Fruit fly (Drosophila melanogaster) whole organism, embryonic: ENCODE data around the gene CG32832.

Experiments
- B-H1 ChIP-seq: fragments of 200-800 bp; sonication (Bioruptor generic); IDR thresholded peaks from 3 replicates; pipeline ENCODE4 v1.3.6; 2022; ENCODE audit warnings: missing biosample characterization, missing genetic modification characterization
- CG10654 ChIP-seq: fragments of 200-800 bp; sonication (Bioruptor generic); optimal IDR thresholded peaks from 2 replicates; lab custom pipeline; 2016; ENCODE audit warnings: missing biosample characterization, missing genetic modification characterization
- CG12104 ChIP-seq: fragments of 200-800 bp; sonication (Bioruptor generic); optimal IDR thresholded peaks from 3 replicates; lab custom pipeline; 2016; ENCODE audit warnings: missing biosample characterization, missing genetic modification characterization
- CG12391 ChIP-seq: fragments of 200-800 bp; sonication (Bioruptor generic); optimal IDR thresholded peaks from 3 replicates; lab custom pipeline; 2018; ENCODE audit warnings: missing biosample characterization, mild to moderate bottlenecking, missing genetic modification characterization, moderate library complexity
- CG14667 ChIP-seq: fragments of 200-800 bp; sonication (Bioruptor generic); IDR thresholded peaks from 2 replicates; pipeline ENCODE4 v1.3.6; 2022; ENCODE audit warnings: missing biosample characterization, missing genetic modification characterization
- CG17802 ChIP-seq: fragments of 200-800 bp; sonication (Bioruptor generic); optimal IDR thresholded peaks from 2 replicates; lab custom pipeline; 2018; ENCODE audit warnings: missing biosample characterization, mild to moderate bottlenecking, missing genetic modification characterization, moderate library complexity
- CG2116 ChIP-seq: fragments of 200-800 bp; sonication (Bioruptor generic); optimal IDR thresholded peaks from 3 replicates; lab custom pipeline; 2018; ENCODE audit warnings: missing biosample characterization, mild to moderate bottlenecking, missing genetic modification characterization
- CG2712 ChIP-seq: fragments of 200-800 bp; optimal IDR thresholded peaks from 3 replicates; lab custom pipeline; 2019; ENCODE audit warnings: missing biosample characterization, mild to moderate bottlenecking, missing genetic modification characterization, moderate library complexity
- CG33213 ChIP-seq: fragments of 200-800 bp; sonication (Bioruptor generic); optimal IDR thresholded peaks from 3 replicates; lab custom pipeline; 2016; ENCODE audit warnings: missing biosample characterization, missing genetic modification characterization
- CG4282 ChIP-seq: fragments of 200-800 bp; sonication (Bioruptor generic); optimal IDR thresholded peaks from 2 replicates; lab custom pipeline; 2016; ENCODE audit warnings: missing biosample characterization, missing genetic modification characterization
- CG5180 ChIP-seq: fragments of 200-800 bp; sonication (Bioruptor generic); optimal IDR thresholded peaks from 3 replicates; lab custom pipeline; 2017; ENCODE audit warnings: missing biosample characterization, missing genetic modification characterization, mild to moderate bottlenecking, moderate library complexity, missing genetic modification reagents
- CG6689 ChIP-seq: fragments of 200-800 bp; sonication (Bioruptor generic); IDR thresholded peaks from 2 replicates; pipeline ENCODE4 v1.3.6; 2022; ENCODE audit warnings: missing biosample characterization, missing genetic modification characterization
- CG6854 ChIP-seq: fragments of 200-800 bp; sonication (Bioruptor generic); optimal IDR thresholded peaks from 3 replicates; lab custom pipeline; 2017; ENCODE audit warnings: missing biosample characterization, mild to moderate bottlenecking, missing genetic modification characterization
- CG7839 ChIP-seq: fragments of 200-800 bp; sonication (Bioruptor generic); optimal IDR thresholded peaks from 3 replicates; lab custom pipeline; 2018; ENCODE audit warnings: missing biosample characterization, mild to moderate bottlenecking, missing genetic modification characterization, moderate library complexity
- CG8359 ChIP-seq: fragments of 200-800 bp; sonication (Bioruptor generic); optimal IDR thresholded peaks from 2 replicates; lab custom pipeline; 2017; ENCODE audit warnings: missing biosample characterization, mild to moderate bottlenecking, missing genetic modification characterization, borderline replicate concordance
- CG9727 ChIP-seq: fragments of 200-800 bp; sonication (Bioruptor generic); optimal IDR thresholded peaks from 3 replicates; lab custom pipeline; 2017; ENCODE audit warnings: missing biosample characterization, mild to moderate bottlenecking, missing genetic modification characterization
- CTCF ChIP-seq: fragments of 200-800 bp; sonication (Bioruptor generic); optimal IDR thresholded peaks from 2 replicates; lab custom pipeline; 2017; ENCODE audit warnings: missing biosample characterization, mild to moderate bottlenecking, missing genetic modification characterization, moderate library complexity
- CkIIα-i1 ChIP-seq: fragments of 200-800 bp; sonication (Bioruptor generic); IDR thresholded peaks from 2 replicates; pipeline ENCODE4 v1.3.6; 2022; ENCODE audit warnings: missing biosample characterization, missing genetic modification characterization
- Eip74EF ChIP-seq, 2 experiments: fragments of 200-800 bp in 1 of 2; fragments of >200 bp in 1 of 2; sonication (Bioruptor generic) in 1 of 2; optimal IDR thresholded peaks; 2 replicates each; lab custom pipeline; 2017 to 2019; ENCODE audit warnings: missing biosample characterization in 2 of 2, missing genetic modification characterization in 2 of 2, mild to moderate bottlenecking in 1 of 2, moderate library complexity in 1 of 2
- Hmr ChIP-seq: fragments of 200-800 bp; sonication (Bioruptor generic); optimal IDR thresholded peaks from 3 replicates; lab custom pipeline; 2017; ENCODE audit warnings: mild to moderate bottlenecking, missing biosample characterization, missing genetic modification reagents, missing genetic modification characterization
- Hr51 ChIP-seq, 2 experiments: fragments of 200-800 bp; sonication (Bioruptor generic); optimal IDR thresholded peaks; 2 replicates in 1 of 2; 3 replicates in 1 of 2; lab custom pipeline; 2016 to 2018; ENCODE audit warnings: missing biosample characterization in 2 of 2, missing genetic modification characterization in 2 of 2, mild to moderate bottlenecking in 1 of 2, moderate library complexity in 1 of 2
- Hsf ChIP-seq: fragments of 200-800 bp; sonication (Bioruptor generic); optimal IDR thresholded peaks from 3 replicates; lab custom pipeline; 2016; ENCODE audit warnings: missing biosample characterization, missing genetic modification characterization
- Lhr ChIP-seq: fragments of 200-800 bp; sonication (Bioruptor generic); optimal IDR thresholded peaks from 3 replicates; lab custom pipeline; 2017; ENCODE audit warnings: mild to moderate bottlenecking, missing biosample characterization, missing genetic modification reagents, missing genetic modification characterization
- Nf-YC ChIP-seq: fragments of 200-800 bp; optimal IDR thresholded peaks from 3 replicates; lab custom pipeline; 2019; ENCODE audit warnings: missing biosample characterization, mild to moderate bottlenecking, missing genetic modification characterization, moderate library complexity
- Oaz ChIP-seq: fragments of 200-800 bp; sonication (Bioruptor generic); IDR thresholded peaks from 2 replicates; pipeline ENCODE4 v1.3.6; 2022; ENCODE audit warnings: missing biosample characterization, missing genetic modification characterization
- Pdp1 ChIP-seq, 2 experiments: fragments of 200-800 bp; sonication (Bioruptor generic); optimal IDR thresholded peaks; 3 replicates each; lab custom pipeline; 2016; ENCODE audit warnings: missing biosample characterization in 2 of 2, missing genetic modification characterization in 2 of 2, mild to moderate bottlenecking in 1 of 2, moderate library complexity in 1 of 2
- Side ChIP-seq: fragments of 200-800 bp; sonication (Bioruptor generic); optimal IDR thresholded peaks from 2 replicates; lab custom pipeline; 2016; ENCODE audit warnings: missing biosample characterization, missing genetic modification characterization
- Ssrp ChIP-seq: fragments of 200-800 bp; sonication (Bioruptor generic); optimal IDR thresholded peaks from 2 replicates; lab custom pipeline; 2018; ENCODE audit warnings: missing biosample characterization, mild to moderate bottlenecking, missing genetic modification characterization, moderate library complexity
- Xbp1 ChIP-seq: fragments of 200-800 bp; sonication (Bioruptor generic); optimal IDR thresholded peaks from 3 replicates; lab custom pipeline; 2016; ENCODE audit warnings: missing biosample characterization, mild to moderate bottlenecking, missing genetic modification characterization
- az2 ChIP-seq: fragments of 200-800 bp; sonication (Bioruptor generic); optimal IDR thresholded peaks from 3 replicates; lab custom pipeline; 2016; ENCODE audit warnings: missing biosample characterization, missing genetic modification characterization
- bab2 ChIP-seq: fragments of 200-800 bp; sonication (Bioruptor generic); optimal IDR thresholded peaks from 2 replicates; lab custom pipeline; 2016; ENCODE audit warnings: missing biosample characterization, missing genetic modification characterization
- btn ChIP-seq: fragments of 200-800 bp; sonication (Bioruptor generic); optimal IDR thresholded peaks from 2 replicates; lab custom pipeline; 2016; ENCODE audit warnings: missing biosample characterization, missing genetic modification characterization
- cg ChIP-seq: fragments of 200-800 bp; sonication (Bioruptor generic); optimal IDR thresholded peaks from 3 replicates; lab custom pipeline; 2019; ENCODE audit warnings: missing biosample characterization, mild to moderate bottlenecking, missing genetic modification characterization, moderate library complexity
- chinmo ChIP-seq: fragments of 200-800 bp; sonication (Bioruptor generic); IDR thresholded peaks from 4 replicates; pipeline ENCODE4 v1.3.6; 2022; ENCODE audit warnings: missing biosample characterization, missing genetic modification characterization; ENCODE audit not compliant: partially characterized antibody
- esg ChIP-seq: fragments of 200-800 bp; sonication (Bioruptor generic); conservative IDR thresholded peaks from 2 replicates; pipeline ENCODE4 v1.3.6; 2022; ENCODE audit warnings: missing biosample characterization, missing genetic modification characterization
- ewg ChIP-seq: fragments of 200-800 bp; sonication (Bioruptor generic); optimal IDR thresholded peaks from 3 replicates; lab custom pipeline; 2017; ENCODE audit warnings: mild to moderate bottlenecking, missing biosample characterization, missing genetic modification reagents, missing genetic modification characterization
- gro ChIP-seq: fragments of 200-800 bp; sonication (Bioruptor generic); optimal IDR thresholded peaks from 2 replicates; lab custom pipeline; 2016; ENCODE audit warnings: missing biosample characterization, missing genetic modification characterization
- gsb-n ChIP-seq: fragments of 200-800 bp; sonication (Bioruptor generic); optimal IDR thresholded peaks from 3 replicates; lab custom pipeline; 2018; ENCODE audit warnings: missing biosample characterization, mild to moderate bottlenecking, missing genetic modification characterization
- kni ChIP-seq: fragments of 200-800 bp; sonication (Bioruptor generic); optimal IDR thresholded peaks from 3 replicates; lab custom pipeline; 2017; ENCODE audit warnings: mild to moderate bottlenecking, missing biosample characterization, missing genetic modification reagents, missing genetic modification characterization
- lab ChIP-seq: fragments of 200-800 bp; sonication (Bioruptor generic); optimal IDR thresholded peaks from 3 replicates; lab custom pipeline; 2017; ENCODE audit warnings: missing biosample characterization, missing genetic modification characterization, mild to moderate bottlenecking, moderate library complexity, missing genetic modification reagents
- lmd ChIP-seq: fragments of 200-800 bp; sonication (Bioruptor generic); IDR thresholded peaks from 2 replicates; pipeline ENCODE4 v1.3.6; 2022; ENCODE audit warnings: missing biosample characterization, missing genetic modification characterization
- mld ChIP-seq: fragments of 200-800 bp; sonication (Bioruptor generic); IDR thresholded peaks from 3 replicates; pipeline ENCODE4 v1.3.6; 2022; ENCODE audit warnings: missing biosample characterization, missing genetic modification characterization; ENCODE audit not compliant: partially characterized antibody
- sd ChIP-seq: fragments of 200-800 bp; sonication (Bioruptor generic); optimal IDR thresholded peaks from 3 replicates; lab custom pipeline; 2018; ENCODE audit warnings: missing biosample characterization, mild to moderate bottlenecking, missing genetic modification characterization, moderate library complexity
- sisA ChIP-seq: fragments of 200-800 bp; sonication (Bioruptor generic); IDR thresholded peaks from 2 replicates; pipeline ENCODE4 v1.3.6; 2022; ENCODE audit warnings: missing biosample characterization, missing genetic modification characterization
- yki ChIP-seq: fragments of >200 bp; optimal IDR thresholded peaks from 3 replicates; lab custom pipeline; 2018

The CG32832 gene

DNA sequence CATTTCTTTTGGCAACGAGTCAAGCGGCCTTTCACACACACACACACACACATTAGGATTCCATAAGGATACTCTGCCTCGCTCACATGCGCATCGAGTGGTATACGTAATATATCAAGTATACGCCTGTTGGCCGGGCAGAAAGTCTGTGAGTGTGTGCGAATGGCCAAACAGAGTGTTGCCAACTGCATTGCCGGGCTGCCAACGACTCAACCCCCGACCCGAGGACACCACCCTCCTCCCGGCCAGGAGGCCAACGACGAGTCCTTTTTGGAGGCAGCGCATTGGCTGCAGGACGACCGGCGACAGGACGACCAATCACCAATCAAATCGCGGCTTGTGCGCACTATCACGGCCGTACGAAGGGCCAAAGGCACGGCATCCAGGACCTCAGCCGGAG lies 1.4 kb downstream of the CG32832 start (continued):
- TF ChIP-seq gsb-n (tag; lab: Kevin White, UChicago) = no peak

DNA sequence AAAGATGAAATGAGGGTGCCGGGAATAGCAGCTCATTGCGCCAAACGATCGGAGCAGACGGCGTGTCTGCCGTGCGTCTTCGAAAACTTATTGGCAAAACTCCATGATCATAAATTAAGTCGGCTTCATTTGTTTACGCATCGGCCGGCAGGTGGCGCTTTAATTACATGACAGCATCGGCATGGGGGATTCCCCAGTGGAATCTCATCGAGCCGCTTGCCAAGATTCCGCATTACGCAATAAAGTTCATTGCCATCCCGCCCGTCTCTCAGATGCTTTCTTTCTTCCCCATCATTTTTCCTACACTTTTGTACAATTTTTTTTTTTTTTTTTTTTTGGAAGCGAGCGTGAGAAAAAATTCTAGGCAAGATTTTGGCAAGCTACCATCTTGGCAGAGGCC lies 2.5 kb downstream of the CG32832 start:
- peak; percentile 76 for TF ChIP-seq CTCF (GFP tag; lab: Kevin White, UChicago)
- TF ChIP-seq Pdp1 (GFP tag; optimal IDR thresholded peaks at IDR 0.05; lab: Kevin White, UChicago) = peak in 1 of 2 experiments; percentile 85
- TF ChIP-seq Eip74EF (GFP tag; optimal IDR thresholded peaks at IDR 0.05; lab: Kevin White, UChicago) = no peak
- TF ChIP-seq sd = peak; percentile 86
- no peak for TF ChIP-seq Hsf (GFP tag; lab: Kevin White, UChicago)
- 0 out of 2 replicates have a peak, but pooled peaks have one; percentile 10 for TF ChIP-seq lmd (GFP tag; lab: Robert Waterston, UW)
- TF ChIP-seq mld (GFP tag; lab: Robert Waterston, UW) = 0 out of 3 replicates have a peak, but pooled peaks have one; percentile 32
- peak; percentile 44 for TF ChIP-seq gro (GFP tag; lab: Kevin White, UChicago)
- no peak for TF ChIP-seq CG7839
- no peak for TF ChIP-seq Nf-YC (tag; lab: Kevin White, UChicago)

DNA sequence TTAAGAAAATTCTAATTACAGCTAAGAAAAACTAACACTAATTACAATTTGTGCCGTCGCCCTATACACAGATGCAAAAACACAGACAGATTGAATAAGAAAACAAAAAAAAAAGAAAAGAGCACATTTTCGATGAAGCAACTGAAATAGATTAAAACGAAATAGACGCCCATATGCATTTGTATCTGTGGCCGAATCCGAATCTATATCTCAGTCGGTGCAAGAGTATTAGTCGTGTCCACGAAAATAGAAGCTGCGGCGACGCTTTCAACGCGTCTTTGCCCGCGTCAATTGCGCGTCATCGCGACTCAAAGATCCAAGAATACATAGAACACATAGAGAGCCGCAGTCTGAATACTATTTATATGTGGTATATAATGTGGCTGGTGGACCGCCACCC lies 4.2 kb downstream of the CG32832 start:
- peak; percentile 47 for TF ChIP-seq cg (GFP tag; lab: Kevin White, UChicago)
- no peak for TF ChIP-seq CG6854 (GFP tag; lab: Kevin White, UChicago)
- TF ChIP-seq CG10654 (GFP tag; lab: Kevin White, UChicago) = no peak
- TF ChIP-seq chinmo (GFP tag; lab: Robert Waterston, UW) = peak; percentile 74; the same call in 1 of the 4 replicates
- peak in 1 of 2 experiments; percentile 41 for TF ChIP-seq Pdp1 (GFP tag; optimal IDR thresholded peaks at IDR 0.05; lab: Kevin White, UChicago)

DNA sequence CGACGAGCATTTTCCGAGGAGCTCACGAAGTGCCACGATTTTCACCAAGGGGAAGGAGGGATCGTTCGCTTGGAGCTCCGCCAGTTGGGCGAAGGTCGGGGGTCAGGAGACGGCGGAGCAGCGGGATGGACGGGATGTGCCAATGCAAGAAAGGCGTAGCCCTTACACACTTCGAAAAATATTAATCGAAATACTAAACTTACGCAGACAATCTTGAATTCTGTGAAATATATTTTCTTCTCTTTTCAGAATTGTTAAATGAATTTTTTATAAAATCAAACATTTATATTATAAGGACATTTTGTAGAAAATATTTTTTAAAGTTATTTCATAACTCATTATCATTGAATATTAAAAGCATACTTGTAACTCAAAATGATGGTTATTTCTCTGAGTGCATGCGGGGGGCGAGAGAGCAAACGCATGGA lies 10.2 kb downstream of the CG32832 start:
- no peak for TF ChIP-seq CkIIα-i1 (GFP tag; lab: Robert Waterston, UW)
- TF ChIP-seq kni (GFP tag; lab: Kevin White, UChicago) = no peak
- no peak for TF ChIP-seq bab2
- peak; percentile 46 for TF ChIP-seq sisA (GFP tag; lab: Robert Waterston, UW)
- no peak for TF ChIP-seq yki
- no peak for TF ChIP-seq CG4282 (GFP tag; lab: Kevin White, UChicago)
- TF ChIP-seq CG6689 (GFP tag; lab: Robert Waterston, UW) = peak; percentile 40
- TF ChIP-seq CG9727 (GFP tag; lab: Kevin White, UChicago) = peak; percentile 24
- no peak for TF ChIP-seq az2 (GFP tag; lab: Kevin White, UChicago)
- TF ChIP-seq esg (GFP tag; lab: Robert Waterston, UW) = 0 out of 2 replicates have a peak, but pooled peaks have one; percentile 29
- TF ChIP-seq CG33213 (GFP tag; lab: Kevin White, UChicago) = no peak
- TF ChIP-seq Ssrp (tag; lab: Kevin White, UChicago) = peak; percentile 62
- TF ChIP-seq btn = no peak
- TF ChIP-seq B-H1 (GFP tag; lab: Robert Waterston, UW) = peak; percentile 32; the same call in 1 of the 3 replicates
- TF ChIP-seq Hr51 (GFP tag; optimal IDR thresholded peaks at IDR 0.05; lab: Kevin White, UChicago) = peak in 1 of 2 experiments; percentile 79
- TF ChIP-seq CG5180 (GFP tag; lab: Kevin White, UChicago) = peak; percentile 15
- TF ChIP-seq CG17802 (tag; lab: Kevin White, UChicago) = no peak
- TF ChIP-seq Lhr = no peak
- peak; percentile 62 for TF ChIP-seq CG12391 (tag; lab: Kevin White, UChicago)
- TF ChIP-seq CG12104 (GFP tag; lab: Kevin White, UChicago) = no peak
- no peak for TF ChIP-seq Oaz
- peak; percentile 29; the same call in 1 of the 2 replicates for TF ChIP-seq CG14667
- TF ChIP-seq lab (GFP tag; lab: Kevin White, UChicago) = peak; percentile 49
- TF ChIP-seq CG2712 (tag; lab: Kevin White, UChicago) = peak; percentile 72
- peak; percentile 43 for TF ChIP-seq Xbp1 (GFP tag; lab: Kevin White, UChicago)
- TF ChIP-seq Hmr = peak; percentile 28
- TF ChIP-seq CG2116 = no peak
- no peak for TF ChIP-seq CG8359 (GFP tag; lab: Kevin White, UChicago)
- no peak for TF ChIP-seq Side
- TF ChIP-seq ewg (GFP tag; lab: Kevin White, UChicago) = peak; percentile 8
